Fruit fly (Drosophila melanogaster): ENCODE results near the gene Sws1.

- TF ChIP-seq EcR (GFP tag; optimal IDR thresholded peaks at IDR 0.05) (no peak), rn (GFP tag; IDR thresholded peaks at IDR 0.05) (no peak), CG32121 (GFP tag; IDR thresholded peaks at IDR 0.05) (no peak), CG8301 (tag; optimal IDR thresholded peaks at IDR 0.05) (no peak), Ets98B (GFP tag; IDR thresholded peaks at IDR 0.05) (no peak), CG9948 (tag; optimal IDR thresholded peaks at IDR 0.05) (no peak), CG10348 (GFP tag; IDR thresholded peaks at IDR 0.05) (no peak), gl (tag; optimal IDR thresholded peaks at IDR 0.05) (no peak), Pif1A (GFP tag; optimal IDR thresholded peaks at IDR 0.05) (no peak), CG15710 (tag; optimal IDR thresholded peaks at IDR 0.05) (no peak), fd96Ca (GFP tag; IDR thresholded peaks at IDR 0.05) (no peak)
Measured at dm6 chr2L:2606725-2607124, 31.9 kb upstream of the Sws1 start.

Measured in whole organism, pupa.